Fruit fly (Drosophila melanogaster) whole organism, adult: ENCODE data around the gene Usp1.

ENCODE experiments used
- CG12768 ChIP-seq: fragments of 200-800 bp; sonication (Bioruptor generic); optimal IDR thresholded peaks from 2 replicates; lab custom pipeline; 2017; ENCODE audit warnings: missing biosample characterization, missing genetic modification characterization, mild to moderate bottlenecking, moderate library complexity, missing genetic modification reagents
- CG5204 ChIP-seq: fragments of 200-800 bp; sonication (Bioruptor generic); optimal IDR thresholded peaks from 2 replicates; lab custom pipeline; 2016; ENCODE audit warnings: missing biosample characterization, missing genetic modification characterization
- Hr96 ChIP-seq: fragments of 200-800 bp; sonication (Bioruptor generic); optimal IDR thresholded peaks from 2 replicates; lab custom pipeline; 2016; ENCODE audit warnings: missing biosample characterization, missing genetic modification characterization
- Mnt ChIP-seq: fragments of 200-800 bp; sonication (Bioruptor generic); optimal IDR thresholded peaks from 2 replicates; lab custom pipeline; 2016; ENCODE audit warnings: missing biosample characterization, mild to moderate bottlenecking, missing genetic modification characterization
- bab1 ChIP-seq: fragments of 200-800 bp; sonication (Bioruptor generic); optimal IDR thresholded peaks from 3 replicates; lab custom pipeline; 2019; ENCODE audit warnings: missing biosample characterization, mild to moderate bottlenecking, missing genetic modification characterization, moderate library complexity
- kay ChIP-seq: fragments of 200-800 bp; sonication (Bioruptor generic); peaks from one replicate; lab custom pipeline; 2016; ENCODE audit warnings: missing biosample characterization, missing genetic modification characterization, borderline replicate concordance
- toe ChIP-seq: fragments of 200-800 bp; sonication (Bioruptor generic); optimal IDR thresholded peaks from 2 replicates; lab custom pipeline; 2016; ENCODE audit warnings: missing biosample characterization, missing genetic modification characterization

DNA sequence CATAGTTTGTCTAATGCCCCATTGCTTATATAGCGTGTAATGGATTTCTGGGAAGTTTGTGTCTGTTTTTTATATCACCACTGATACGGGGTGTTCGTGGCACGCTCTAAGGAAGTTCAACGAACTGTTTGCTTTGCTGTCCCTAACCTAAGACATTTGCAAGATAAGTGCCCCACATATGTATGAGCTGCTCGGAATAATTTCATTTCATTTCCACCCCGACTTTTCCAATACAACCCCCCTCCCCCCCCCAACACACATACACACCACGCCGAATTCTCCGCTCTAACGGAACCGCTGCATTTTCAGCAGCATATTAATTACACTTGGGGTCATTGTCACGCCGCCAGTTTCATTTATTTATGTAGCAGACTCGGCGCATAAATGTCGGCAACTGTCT is 39.1 kb downstream of the Usp1 start:
- no peak for TF ChIP-seq toe
- TF ChIP-seq Mnt (GFP tag; lab: Kevin White, UChicago), result no peak
- no peak for TF ChIP-seq kay (GFP tag; lab: Kevin White, UChicago)
- TF ChIP-seq Hr96 (GFP tag; lab: Kevin White, UChicago), result no peak
- TF ChIP-seq bab1, result no peak
- no peak for TF ChIP-seq CG5204 (GFP tag; lab: Kevin White, UChicago)
- TF ChIP-seq CG12768 (GFP tag; lab: Kevin White, UChicago), result no peak
